Worm (Caenorhabditis elegans) whole organism, L2 larva: ENCODE measurements around the gene C44B12.3.

Experiments used
- C34F6.9 ChIP-seq: fragments of 150-350 bp; optimal IDR thresholded peaks from 2 replicates; lab custom pipeline; 2014; ENCODE audit warnings: missing biosample characterization, missing genetic modification characterization
- F13H6.1 ChIP-seq: sonication (generic microtip); optimal IDR thresholded peaks from 2 replicates; lab custom pipeline; 2016; ENCODE audit warnings: missing genetic modification characterization, missing compliant biosample characterization
- Y55F3AM.14 ChIP-seq: fragments of 200-800 bp; sonication (Bioruptor generic); optimal IDR thresholded peaks from 2 replicates; lab custom pipeline; 2018; ENCODE audit warnings: mild to moderate bottlenecking, missing genetic modification characterization, missing compliant biosample characterization
- alr-1 ChIP-seq: fragments of 150-350 bp; optimal IDR thresholded peaks from 2 replicates; lab custom pipeline; 2014; ENCODE audit warnings: missing biosample characterization, missing genetic modification characterization
- aly-2 ChIP-seq: fragments of 150-350 bp; optimal IDR thresholded peaks from 2 replicates; lab custom pipeline; 2014; ENCODE audit warnings: missing biosample characterization, missing genetic modification characterization
- ama-1 ChIP-seq: fragments of 150-350 bp; optimal IDR thresholded peaks from 2 replicates; lab custom pipeline; 2018; ENCODE audit warnings: inconsistent platforms
- blmp-1 ChIP-seq: sonication (generic microtip); optimal IDR thresholded peaks from 2 replicates; lab custom pipeline; 2017; ENCODE audit warnings: missing genetic modification characterization, mild to moderate bottlenecking, missing compliant biosample characterization, antibody characterized with exemption, moderate library complexity; ENCODE audit not compliant: insufficient read depth
- ceh-16 ChIP-seq: fragments of 150-350 bp; optimal IDR thresholded peaks from 2 replicates; lab custom pipeline; 2014; ENCODE audit warnings: missing biosample characterization, missing genetic modification characterization
- crh-2 ChIP-seq: sonication (generic microtip); optimal IDR thresholded peaks from 2 replicates; lab custom pipeline; 2017; ENCODE audit warnings: missing biosample characterization, missing genetic modification characterization
- dmd-4 ChIP-seq: sonication (generic microtip); optimal IDR thresholded peaks from 2 replicates; lab custom pipeline; 2017; ENCODE audit warnings: missing biosample characterization, missing genetic modification characterization
- elt-1 ChIP-seq: fragments of 150-350 bp; optimal IDR thresholded peaks from 2 replicates; lab custom pipeline; 2014; ENCODE audit warnings: missing biosample characterization, missing genetic modification characterization
- elt-3 ChIP-seq: sonication (generic microtip); optimal IDR thresholded peaks from 2 replicates; lab custom pipeline; 2017; ENCODE audit warnings: missing biosample characterization, missing genetic modification characterization
- fos-1 ChIP-seq: fragments of 150-350 bp; optimal IDR thresholded peaks from 2 replicates; lab custom pipeline; 2014; ENCODE audit warnings: missing biosample characterization, missing genetic modification characterization
- gmeb-1 ChIP-seq: fragments of 150-350 bp; optimal IDR thresholded peaks from 2 replicates; lab custom pipeline; 2014; ENCODE audit warnings: missing biosample characterization, missing genetic modification characterization
- lin-11 ChIP-seq: fragments of 150-350 bp; sonication (generic microtip); optimal IDR thresholded peaks from 2 replicates; lab custom pipeline; 2014; ENCODE audit warnings: missing biosample characterization, missing genetic modification characterization, inconsistent platforms, mixed read lengths
- lin-39 ChIP-seq: fragments of 150-350 bp; optimal IDR thresholded peaks from 2 replicates; lab custom pipeline; 2014; ENCODE audit warnings: missing biosample characterization, missing genetic modification reagents, missing genetic modification characterization
- lsy-2 ChIP-seq, 2 experiments: fragments of 150-350 bp in 1 of 2; sonication (generic microtip) in 1 of 2; optimal IDR thresholded peaks; 2 replicates each; lab custom pipeline; 2014 to 2017; ENCODE audit warnings: missing biosample characterization in 2 of 2, missing genetic modification characterization in 2 of 2
- mdl-1 ChIP-seq, 2 experiments: fragments of 150-350 bp in 1 of 2; sonication (generic microtip) in 1 of 2; optimal IDR thresholded peaks; 2 replicates each; lab custom pipeline; 2017; ENCODE audit warnings: missing biosample characterization in 2 of 2, missing genetic modification characterization in 2 of 2
- nhr-10 ChIP-seq: sonication (generic microtip); optimal IDR thresholded peaks from 2 replicates; lab custom pipeline; 2017; ENCODE audit warnings: missing biosample characterization, missing genetic modification characterization
- nhr-11 ChIP-seq: fragments of 150-350 bp; optimal IDR thresholded peaks from 2 replicates; lab custom pipeline; 2014; ENCODE audit warnings: missing biosample characterization, missing genetic modification characterization
- nhr-12 ChIP-seq: fragments of 150-350 bp; optimal IDR thresholded peaks from 2 replicates; lab custom pipeline; 2014; ENCODE audit warnings: missing biosample characterization, missing genetic modification characterization
- nhr-129 ChIP-seq: fragments of 150-350 bp; optimal IDR thresholded peaks from 2 replicates; lab custom pipeline; 2014; ENCODE audit warnings: missing biosample characterization, missing genetic modification characterization
- nhr-21 ChIP-seq: fragments of 150-350 bp; optimal IDR thresholded peaks from 2 replicates; lab custom pipeline; 2014; ENCODE audit warnings: missing biosample characterization, missing genetic modification characterization
- nhr-23 ChIP-seq: fragments of 150-350 bp; optimal IDR thresholded peaks from 2 replicates; lab custom pipeline; 2014; ENCODE audit warnings: missing biosample characterization, missing genetic modification reagents, missing genetic modification characterization
- nhr-237 ChIP-seq: fragments of 150-350 bp; optimal IDR thresholded peaks from 2 replicates; lab custom pipeline; 2014; ENCODE audit warnings: missing biosample characterization, missing genetic modification characterization
- nhr-6 ChIP-seq: fragments of 150-350 bp; optimal IDR thresholded peaks from 2 replicates; lab custom pipeline; 2014; ENCODE audit warnings: missing biosample characterization, missing genetic modification characterization
- nhr-77 ChIP-seq: fragments of 150-350 bp; optimal IDR thresholded peaks from 2 replicates; lab custom pipeline; 2014; ENCODE audit warnings: missing biosample characterization, missing genetic modification characterization
- peb-1 ChIP-seq: fragments of 150-350 bp; optimal IDR thresholded peaks from 2 replicates; lab custom pipeline; 2014; ENCODE audit warnings: missing biosample characterization, missing genetic modification characterization
- skn-1 ChIP-seq: sonication (generic microtip); optimal IDR thresholded peaks from 2 replicates; lab custom pipeline; 2017; ENCODE audit warnings: missing biosample characterization, missing genetic modification characterization
- sma-3 ChIP-seq: sonication (generic microtip); optimal IDR thresholded peaks from 2 replicates; lab custom pipeline; 2016; ENCODE audit warnings: missing genetic modification reagents, missing genetic modification characterization, missing compliant biosample characterization
- sma-9 ChIP-seq, 2 experiments: fragments of 150-350 bp in 1 of 2; sonication (generic microtip) in 1 of 2; optimal IDR thresholded peaks; 2 replicates each; lab custom pipeline; 2014 to 2016; ENCODE audit warnings: missing genetic modification characterization in 2 of 2, mild to moderate bottlenecking in 1 of 2, missing biosample characterization in 1 of 2, missing compliant biosample characterization in 1 of 2, missing genetic modification reagents in 1 of 2, moderate library complexity in 1 of 2
- snpc-4 ChIP-seq: fragments of 150-350 bp; optimal IDR thresholded peaks from 2 replicates; lab custom pipeline; 2014; ENCODE audit warnings: missing biosample characterization, missing genetic modification characterization
- unc-39 ChIP-seq: fragments of 150-350 bp; optimal IDR thresholded peaks from 2 replicates; lab custom pipeline; 2014; ENCODE audit warnings: missing biosample characterization, missing genetic modification characterization
- unc-55 ChIP-seq: fragments of 150-350 bp; sonication (generic microtip); optimal IDR thresholded peaks from 3 replicates; lab custom pipeline; 2014; ENCODE audit warnings: missing biosample characterization, missing genetic modification reagents, missing genetic modification characterization
- unc-62 ChIP-seq: fragments of 150-350 bp; optimal IDR thresholded peaks from 2 replicates; lab custom pipeline; 2014; ENCODE audit warnings: missing biosample characterization, missing genetic modification reagents, missing genetic modification characterization
- zag-1 ChIP-seq: fragments of 150-350 bp; optimal IDR thresholded peaks from 2 replicates; lab custom pipeline; 2014; ENCODE audit warnings: missing biosample characterization, missing genetic modification characterization
- ztf-11 ChIP-seq: sonication (generic microtip); optimal IDR thresholded peaks from 2 replicates; lab custom pipeline; 2017; ENCODE audit warnings: missing biosample characterization, missing genetic modification characterization

C44B12.3 gene

ce11 chrIV:1058504-1058903, 46.1 kb upstream of the C44B12.3 start:
- TF ChIP-seq lin-39 (tag; lab: Kevin White, UChicago) = no peak
- no peak for TF ChIP-seq nhr-21 (tag; lab: Kevin White, UChicago)
- TF ChIP-seq nhr-10 (tag; lab: Kevin White, UChicago) = no peak
- no peak for TF ChIP-seq nhr-6 (tag; lab: Kevin White, UChicago)
- TF ChIP-seq F13H6.1 (tag; lab: Kevin White, UChicago) = no peak

- TF ChIP-seq unc-39 (tag; lab: Kevin White, UChicago) = no peak
- no peak for TF ChIP-seq nhr-129 (tag; lab: Kevin White, UChicago)
- TF ChIP-seq unc-62 = no peak
- TF ChIP-seq nhr-12 (tag; lab: Kevin White, UChicago) = no peak
- TF ChIP-seq ceh-16 = no peak
- TF ChIP-seq Y55F3AM.14 (GFP tag; lab: Kevin White, UChicago) = no peak
- no peak for TF ChIP-seq lin-11
- no peak for TF ChIP-seq blmp-1 (tag; lab: Kevin White, UChicago)
- no peak for TF ChIP-seq C34F6.9 (tag; lab: Kevin White, UChicago)
- TF ChIP-seq alr-1 (tag; lab: Kevin White, UChicago) = no peak
- no peak for TF ChIP-seq nhr-23 (tag; lab: Kevin White, UChicago)
- no peak for TF ChIP-seq elt-1 (tag; lab: Kevin White, UChicago)
- no peak for TF ChIP-seq crh-2 (tag; lab: Kevin White, UChicago)
- TF ChIP-seq unc-55 (GFP tag; lab: Kevin White, UChicago) = no peak
- no peak for TF ChIP-seq sma-9 (GFP tag; optimal IDR thresholded peaks at IDR 0.05; lab: Kevin White, UChicago)
- TF ChIP-seq sma-9 (tag; optimal IDR thresholded peaks at IDR 0.05; lab: Kevin White, UChicago) = no peak
- TF ChIP-seq nhr-11 = no peak
- TF ChIP-seq lsy-2 (tag; optimal IDR thresholded peaks at IDR 0.05; lab: Kevin White, UChicago) = no peak
- no peak for TF ChIP-seq nhr-21 (tag; lab: Kevin White, UChicago)
- TF ChIP-seq skn-1 = no peak
Observed at ce11 chrIV:1063058-1063457, 41.5 kb upstream of the C44B12.3 start.

ce11 chrIV:1064289-1064848, 40.2 kb upstream of the C44B12.3 start:
- no peak for TF ChIP-seq crh-2 (tag; lab: Kevin White, UChicago)
- TF ChIP-seq nhr-6 (tag; lab: Kevin White, UChicago) = no peak
- TF ChIP-seq Y55F3AM.14 (GFP tag; lab: Kevin White, UChicago) = no peak
- peak; percentile 1 for TF ChIP-seq lin-11
- TF ChIP-seq skn-1 = no peak
- no peak for TF ChIP-seq nhr-21 (tag; lab: Kevin White, UChicago)
- TF ChIP-seq nhr-237 (tag; lab: Kevin White, UChicago) = no peak

ce11 chrIV:1065569-1065968, 39.0 kb upstream of the C44B12.3 start:
- TF ChIP-seq C34F6.9 (tag; lab: Kevin White, UChicago) (no peak), unc-39 (tag; lab: Kevin White, UChicago) (no peak), sma-3 (no peak), mdl-1 (tag; optimal IDR thresholded peaks at IDR 0.05; lab: Kevin White, UChicago) (no peak), gmeb-1 (no peak), lin-11 (no peak), aly-2 (tag; lab: Kevin White, UChicago) (no peak), nhr-6 (tag; lab: Kevin White, UChicago) (no peak)

ce11 chrIV:1067430-1067829, 37.1 kb upstream of the C44B12.3 start, which contains the start of gene znf-782:
Gene znf-782, minus strand, starts transcription at chrIV:1067525.
- TF ChIP-seq ama-1 (lab: Kevin White, UChicago) (no peak), ztf-11 (tag; lab: Kevin White, UChicago) (no peak), blmp-1 (tag; lab: Kevin White, UChicago) (no peak), nhr-129 (tag; lab: Kevin White, UChicago) (no peak), lin-11 (no peak), F13H6.1 (tag; lab: Kevin White, UChicago) (peak; percentile 75), nhr-77 (tag; lab: Kevin White, UChicago) (no peak), mdl-1 (tag; optimal IDR thresholded peaks at IDR 0.05; lab: Kevin White, UChicago) (peak; percentile 38 to 74), peb-1 (tag; lab: Kevin White, UChicago) (no peak), fos-1 (tag; lab: Kevin White, UChicago) (peak; percentile 41), skn-1 (no peak), elt-3 (tag; lab: Kevin White, UChicago) (no peak), dmd-4 (tag; lab: Kevin White, UChicago) (no peak), lsy-2 (tag; optimal IDR thresholded peaks at IDR 0.05; lab: Kevin White, UChicago) (peak in 1 of 2 experiments; percentile 19), snpc-4 (tag; lab: Kevin White, UChicago) (no peak), lin-39 (tag; lab: Kevin White, UChicago) (no peak), zag-1 (tag; lab: Kevin White, UChicago) (peak; percentile 8), nhr-237 (tag; lab: Kevin White, UChicago) (no peak)
